Worm (Caenorhabditis elegans): Measurements from ENCODE around the gene K09E9.1.

The K09E9.1 gene

ce11 chrX:15633964-15634363, 13.7 kb downstream of the K09E9.1 start:
- no peak for TF ChIP-seq swsn-7 (tag; optimal IDR thresholded peaks at IDR 0.05)
- no peak for TF ChIP-seq ama-1 (optimal IDR thresholded peaks at IDR 0.05)
- peak; percentile 87 for TF ChIP-seq lin-14 (GFP tag; optimal IDR thresholded peaks at IDR 0.05)
- peak; percentile 12 for TF ChIP-seq nhr-71 (tag; optimal IDR thresholded peaks at IDR 0.05)
- no peak for TF ChIP-seq aly-2 (tag; optimal IDR thresholded peaks at IDR 0.05)
- TF ChIP-seq xbp-1 (tag; optimal IDR thresholded peaks at IDR 0.05) = no peak
- TF ChIP-seq unc-86 (tag; optimal IDR thresholded peaks at IDR 0.05) = no peak
- no peak for TF ChIP-seq fos-1 (tag; optimal IDR thresholded peaks at IDR 0.05)
- no peak for TF ChIP-seq pqm-1 (tag; optimal IDR thresholded peaks at IDR 0.05)
- TF ChIP-seq ceh-88 (GFP tag; IDR thresholded peaks at IDR 0.05) = no peak
- no peak for TF ChIP-seq ceh-8 (GFP tag; optimal IDR thresholded peaks at IDR 0.05)
- peak; percentile 9 for TF ChIP-seq snu-23 (GFP tag; optimal IDR thresholded peaks at IDR 0.05)
- no peak for TF ChIP-seq mep-1 (tag; optimal IDR thresholded peaks at IDR 0.05)
- no peak for TF ChIP-seq unc-98 (GFP tag; IDR thresholded peaks at IDR 0.05)
- TF ChIP-seq lsy-2 (tag; optimal IDR thresholded peaks at IDR 0.05) = peak in 1 of 2 experiments; percentile 34
- TF ChIP-seq nhr-90 (tag; optimal IDR thresholded peaks at IDR 0.05; ENCODE audit: poor library complexity) = no peak
- TF ChIP-seq fkh-10 (GFP tag; optimal IDR thresholded peaks at IDR 0.05) = peak; percentile 81
- TF ChIP-seq nhr-85 (tag) = no peak
- no peak for TF ChIP-seq efl-1 (optimal IDR thresholded peaks at IDR 0.05)
- TF ChIP-seq efl-1 (GFP tag; optimal IDR thresholded peaks at IDR 0.05 in 1 of 2) = peak in 1 of 2 experiments; percentile 56
- TF ChIP-seq fkh-8 (tag; optimal IDR thresholded peaks at IDR 0.05) = no peak
- no peak for TF ChIP-seq F16B12.6 (tag; optimal IDR thresholded peaks at IDR 0.05)
- no peak for TF ChIP-seq sox-4 (tag; optimal IDR thresholded peaks at IDR 0.05)
- no peak for TF ChIP-seq nhr-20 (tag; optimal IDR thresholded peaks at IDR 0.05)
- TF ChIP-seq efl-3 (GFP tag; optimal IDR thresholded peaks at IDR 0.05) = no peak
- TF ChIP-seq lin-13 (GFP tag; optimal IDR thresholded peaks at IDR 0.05) = no peak
- peak; percentile 1 for TF ChIP-seq lir-3 (tag; optimal IDR thresholded peaks at IDR 0.05; ENCODE audit: poor library complexity)
- no peak for TF ChIP-seq alr-1 (tag; optimal IDR thresholded peaks at IDR 0.05; ENCODE audit: borderline replicate concordance)
- peak in 1 of 3 experiments; percentile 36 for TF ChIP-seq ceh-82 (tag; optimal IDR thresholded peaks at IDR 0.05)
- TF ChIP-seq tbx-2 (tag; optimal IDR thresholded peaks at IDR 0.05) = peak; percentile 40
- no peak for TF ChIP-seq unc-62 (GFP tag; optimal IDR thresholded peaks at IDR 0.05)
- no peak for TF ChIP-seq ceh-63 (GFP tag; optimal IDR thresholded peaks at IDR 0.05)
- no peak for TF ChIP-seq lin-39 (tag; optimal IDR thresholded peaks at IDR 0.05)
- TF ChIP-seq jun-1 (tag; optimal IDR thresholded peaks at IDR 0.05) = no peak
- no peak for TF ChIP-seq blmp-1 (tag; optimal IDR thresholded peaks at IDR 0.05)

ce11 chrX:15640603-15641002, 20.3 kb downstream of the K09E9.1 start, which contains the start of gene K09E9.7:
Gene K09E9.7, plus strand, starts transcription at chrX:15640903.
- TF ChIP-seq dpl-1 (GFP tag; optimal IDR thresholded peaks at IDR 0.05) = no peak
- no peak for TF ChIP-seq nhr-90 (tag; optimal IDR thresholded peaks at IDR 0.05; ENCODE audit: poor library complexity)
- no peak for TF ChIP-seq alr-1 (tag; optimal IDR thresholded peaks at IDR 0.05; ENCODE audit: borderline replicate concordance)
- no peak for TF ChIP-seq sox-4 (tag; optimal IDR thresholded peaks at IDR 0.05)
- no peak for TF ChIP-seq ceh-8 (GFP tag; optimal IDR thresholded peaks at IDR 0.05)
- TF ChIP-seq nhr-47 (tag; optimal IDR thresholded peaks at IDR 0.05) = no peak
- no peak for TF ChIP-seq nhr-28 (tag; optimal IDR thresholded peaks at IDR 0.05)
- no peak for TF ChIP-seq mdl-1 (tag; optimal IDR thresholded peaks at IDR 0.05)

- TF ChIP-seq grh-1 (GFP tag; IDR thresholded peaks at IDR 0.05) (no peak), sox-4 (tag; optimal IDR thresholded peaks at IDR 0.05) (no peak), fkh-10 (GFP tag; optimal IDR thresholded peaks at IDR 0.05) (no peak), rnt-1 (tag; optimal IDR thresholded peaks at IDR 0.05) (no peak), nhr-85 (tag) (no peak), alr-1 (tag; optimal IDR thresholded peaks at IDR 0.05; ENCODE audit: borderline replicate concordance) (no peak), mab-9 (GFP tag; IDR thresholded peaks at IDR 0.05) (no peak), unc-130 (tag; optimal IDR thresholded peaks at IDR 0.05) (no peak), snpc-4 (tag; optimal IDR thresholded peaks at IDR 0.05) (no peak), jun-1 (tag; optimal IDR thresholded peaks at IDR 0.05) (no peak), sptf-1 (tag; optimal IDR thresholded peaks at IDR 0.05) (no peak), nhr-19 (GFP tag; conservative IDR thresholded peaks at IDR 0.05) (no peak), snu-23 (GFP tag; optimal IDR thresholded peaks at IDR 0.05) (no peak)
Measured at ce11 chrX:15641380-15641779, 21.1 kb downstream of the K09E9.1 start.

Measured in whole organism, L1 larva.